Worm (Caenorhabditis elegans) whole organism, late embryonic: ENCODE data around the gene dmd-10.
A peak's percentile ranks its signal among the peaks of the same experiment; 100 is the strongest.

ENCODE experiments used
- C38D4.7 ChIP-seq: fragments of 200-800 bp; sonication (Bioruptor generic); optimal IDR thresholded peaks from 2 replicates; lab custom pipeline; 2018; ENCODE audit warnings: mild to moderate bottlenecking, missing genetic modification characterization, moderate library complexity, missing compliant biosample characterization
- F13H6.1 ChIP-seq: sonication (generic microtip); optimal IDR thresholded peaks from 2 replicates; lab custom pipeline; 2016; ENCODE audit warnings: missing genetic modification characterization, missing compliant biosample characterization
- K02D7.2 ChIP-seq: sonication (generic microtip); optimal IDR thresholded peaks from 2 replicates; lab custom pipeline; 2017; ENCODE audit warnings: mild to moderate bottlenecking, missing genetic modification characterization, missing compliant biosample characterization
- ama-1 ChIP-seq: fragments of 150-350 bp; optimal IDR thresholded peaks from 2 replicates; lab custom pipeline; 2014
- ceh-19 ChIP-seq: fragments of 200-800 bp; sonication (Bioruptor generic); optimal IDR thresholded peaks from 2 replicates; lab custom pipeline; 2018; ENCODE audit warnings: mild to moderate bottlenecking, missing genetic modification characterization, missing compliant biosample characterization
- ceh-2 ChIP-seq: sonication (generic microtip); optimal IDR thresholded peaks from 2 replicates; lab custom pipeline; 2016; ENCODE audit warnings: missing genotype, missing genetic modification characterization, missing compliant biosample characterization
- ceh-24 ChIP-seq: sonication (generic microtip); optimal IDR thresholded peaks from 2 replicates; lab custom pipeline; 2016; ENCODE audit warnings: mild to moderate bottlenecking, missing genetic modification characterization, missing compliant biosample characterization
- ceh-30 ChIP-seq: fragments of 150-350 bp; optimal IDR thresholded peaks from 2 replicates; lab custom pipeline; 2014; ENCODE audit warnings: missing biosample characterization, missing genetic modification characterization
- ceh-34 ChIP-seq: sonication (generic microtip); optimal IDR thresholded peaks from 2 replicates; lab custom pipeline; 2016; ENCODE audit warnings: mild to moderate bottlenecking, missing genetic modification characterization, missing compliant biosample characterization
- ceh-45 ChIP-seq: fragments of 200-800 bp; sonication (Bioruptor generic); IDR thresholded peaks from 2 replicates; pipeline ENCODE4 v1.3.6; 2022; ENCODE audit warnings: missing genetic modification reagents, missing genetic modification characterization, missing compliant biosample characterization
- che-1 ChIP-seq: sonication (generic microtip); optimal IDR thresholded peaks from 2 replicates; lab custom pipeline; 2016; ENCODE audit warnings: mild to moderate bottlenecking, missing genetic modification characterization, missing compliant biosample characterization
- dve-1 ChIP-seq: sonication (generic microtip); optimal IDR thresholded peaks from 2 replicates; lab custom pipeline; 2017; ENCODE audit warnings: antibody characterized with exemption, mild to moderate bottlenecking, missing genetic modification characterization, missing compliant biosample characterization
- elt-2 ChIP-seq: sonication (generic microtip); optimal IDR thresholded peaks from 2 replicates; lab custom pipeline; 2016; ENCODE audit warnings: missing genetic modification reagents, missing genetic modification characterization, missing compliant biosample characterization
- ets-4 ChIP-seq: sonication (generic microtip); optimal IDR thresholded peaks from 2 replicates; lab custom pipeline; 2016; ENCODE audit warnings: missing genetic modification characterization, missing compliant biosample characterization
- fax-1 ChIP-seq: sonication (generic microtip); optimal IDR thresholded peaks from 2 replicates; lab custom pipeline; 2016; ENCODE audit warnings: missing genotype, missing genetic modification characterization, missing compliant biosample characterization
- fkh-10 ChIP-seq: fragments of 150-350 bp; optimal IDR thresholded peaks from 2 replicates; lab custom pipeline; 2014; ENCODE audit warnings: missing biosample characterization, missing genetic modification reagents, missing genetic modification characterization
- gmeb-2 ChIP-seq: sonication (generic microtip); optimal IDR thresholded peaks from 2 replicates; lab custom pipeline; 2016; ENCODE audit warnings: missing genetic modification characterization, inconsistent platforms, missing compliant biosample characterization
- hlh-13 ChIP-seq: fragments of 200-800 bp; sonication (Bioruptor generic); optimal IDR thresholded peaks from 2 replicates; lab custom pipeline; 2018; ENCODE audit warnings: mild to moderate bottlenecking, missing genetic modification characterization, missing compliant biosample characterization
- lim-6 ChIP-seq: sonication (generic microtip); optimal IDR thresholded peaks from 2 replicates; lab custom pipeline; 2016; ENCODE audit warnings: missing genetic modification characterization, missing compliant biosample characterization
- lin-11 ChIP-seq: fragments of 200-800 bp; sonication (Bioruptor generic); optimal IDR thresholded peaks from 2 replicates; lab custom pipeline; 2018; ENCODE audit warnings: mild to moderate bottlenecking, missing genetic modification characterization, missing compliant biosample characterization
- mec-3 ChIP-seq: sonication (generic microtip); optimal IDR thresholded peaks from 2 replicates; lab custom pipeline; 2016; ENCODE audit warnings: borderline replicate concordance, missing genetic modification characterization, missing compliant biosample characterization
- nfya-1 ChIP-seq: sonication (generic microtip); optimal IDR thresholded peaks from 2 replicates; lab custom pipeline; 2017; ENCODE audit warnings: missing genetic modification characterization, mild to moderate bottlenecking, missing compliant biosample characterization, antibody characterized with exemption, moderate library complexity
- odd-2 ChIP-seq: sonication (generic microtip); optimal IDR thresholded peaks from 2 replicates; lab custom pipeline; 2017; ENCODE audit warnings: antibody characterized with exemption, mild to moderate bottlenecking, missing genetic modification characterization, missing compliant biosample characterization
- pag-3 ChIP-seq: sonication (generic microtip); optimal IDR thresholded peaks from 2 replicates; lab custom pipeline; 2016; ENCODE audit warnings: missing compliant biosample characterization, missing genetic modification characterization, borderline replicate concordance
- pqm-1 ChIP-seq: sonication (generic microtip); optimal IDR thresholded peaks from 2 replicates; lab custom pipeline; 2016; ENCODE audit warnings: missing genetic modification characterization, missing compliant biosample characterization
- rnt-1 ChIP-seq: sonication (generic microtip); optimal IDR thresholded peaks from 2 replicates; lab custom pipeline; 2016; ENCODE audit warnings: missing genetic modification characterization, missing compliant biosample characterization
- sdc-2 ChIP-seq: sonication (generic microtip); optimal IDR thresholded peaks from 2 replicates; lab custom pipeline; 2016; ENCODE audit warnings: missing genotype, missing genetic modification characterization, missing compliant biosample characterization
- sox-4 ChIP-seq: sonication (generic microtip); optimal IDR thresholded peaks from 2 replicates; lab custom pipeline; 2017; ENCODE audit warnings: mild to moderate bottlenecking, missing genetic modification characterization, inconsistent platforms, missing compliant biosample characterization
- syd-9 ChIP-seq: sonication (generic microtip); optimal IDR thresholded peaks from 2 replicates; lab custom pipeline; 2016; ENCODE audit warnings: mild to moderate bottlenecking, missing genetic modification characterization, moderate library complexity, missing compliant biosample characterization
- tbx-7 ChIP-seq: sonication (generic microtip); optimal IDR thresholded peaks from 2 replicates; lab custom pipeline; 2016; ENCODE audit warnings: missing genotype, missing genetic modification characterization, missing compliant biosample characterization
- unc-3 ChIP-seq, 2 experiments: fragments of 200-800 bp in 1 of 2; sonication (Bioruptor generic) in 1 of 2; sonication (generic microtip) in 1 of 2; conservative IDR thresholded peaks in 1 of 2; optimal IDR thresholded peaks in 1 of 2; 2 replicates each; pipeline versions ENCODE4 v1.3.6 to Lab custom; 2016 to 2022; ENCODE audit warnings: missing compliant biosample characterization in 2 of 2, missing genetic modification characterization in 2 of 2, missing genetic modification reagents in 1 of 2
- unc-86 ChIP-seq: sonication (generic microtip); optimal IDR thresholded peaks from 2 replicates; lab custom pipeline; 2016; ENCODE audit warnings: missing genetic modification characterization, missing compliant biosample characterization

Gene dmd-10

DNA sequence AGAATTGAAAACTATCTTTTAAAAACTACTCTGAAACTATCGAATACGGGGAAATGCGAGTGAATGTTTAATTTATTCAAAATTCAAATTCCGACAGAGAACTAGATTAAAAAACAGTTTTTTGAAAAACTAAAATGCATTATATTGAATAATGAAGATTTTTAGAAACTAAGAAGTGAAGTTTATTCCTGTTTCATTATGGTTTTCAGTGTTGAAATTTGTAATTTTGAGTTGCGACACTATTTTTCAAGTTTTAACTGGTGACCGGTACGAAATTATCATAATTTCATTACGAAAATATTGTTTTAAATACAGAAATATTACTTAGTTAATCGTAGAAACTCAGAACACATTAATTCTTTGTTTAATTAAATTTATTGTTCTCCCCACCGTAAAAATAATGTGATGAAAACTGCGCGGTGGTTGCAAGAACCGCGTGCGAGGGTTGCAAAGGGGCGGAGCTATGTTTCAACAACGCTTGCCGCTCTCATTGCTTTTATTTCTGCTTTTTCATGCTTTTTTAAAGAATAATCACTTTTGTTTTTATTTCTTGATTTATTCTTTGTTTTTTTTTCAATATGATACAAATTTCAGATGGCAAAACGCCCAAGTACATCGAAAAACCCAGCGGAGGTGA lies 60.2 kb downstream of the dmd-10 start, which contains the start of gene him-17 (continued):
- 0 out of 2 replicates have a peak, but pooled peaks have one; percentile 10 for TF ChIP-seq unc-3 (GFP tag; conservative IDR thresholded peaks at IDR 0.05; lab: Robert Waterston, UW)
- no peak for TF ChIP-seq unc-3 (tag; optimal IDR thresholded peaks at IDR 0.05; lab: Kevin White, UChicago)
- no peak for TF ChIP-seq rnt-1 (tag; lab: Kevin White, UChicago)
- TF ChIP-seq gmeb-2 (tag; lab: Kevin White, UChicago), result peak; percentile 27
- TF ChIP-seq ceh-24 (tag; lab: Kevin White, UChicago), result no peak
- TF ChIP-seq ceh-30 (tag; lab: Kevin White, UChicago), result no peak
- TF ChIP-seq lim-6 (tag; lab: Kevin White, UChicago), result no peak
- no peak for TF ChIP-seq dve-1 (tag; lab: Kevin White, UChicago)
- no peak for TF ChIP-seq pqm-1 (tag; lab: Kevin White, UChicago)
- peak; percentile 15 for TF ChIP-seq fax-1
- no peak for TF ChIP-seq ama-1
- no peak for TF ChIP-seq ceh-45 (GFP tag; lab: Robert Waterston, UW)
- TF ChIP-seq sdc-2, result no peak
- peak; percentile 42 for TF ChIP-seq lin-11 (tag; lab: Kevin White, UChicago)
- no peak for TF ChIP-seq ets-4
- TF ChIP-seq pag-3 (tag; lab: Kevin White, UChicago), result no peak
- TF ChIP-seq tbx-7 (tag; lab: Kevin White, UChicago), result no peak
- no peak for TF ChIP-seq mec-3 (tag; lab: Kevin White, UChicago)
- TF ChIP-seq odd-2 (tag; lab: Kevin White, UChicago), result peak; percentile 47
- no peak for TF ChIP-seq hlh-13 (GFP tag; lab: Kevin White, UChicago)
- TF ChIP-seq sox-4 (tag; lab: Kevin White, UChicago), result no peak
- TF ChIP-seq F13H6.1 (tag; lab: Kevin White, UChicago), result no peak
- TF ChIP-seq che-1 (tag; lab: Kevin White, UChicago), result peak; percentile 43
- peak; percentile 23 for TF ChIP-seq ceh-2
- TF ChIP-seq ceh-19 (GFP tag; lab: Kevin White, UChicago), result peak; percentile 49
- peak; percentile 57 for TF ChIP-seq nfya-1 (tag; lab: Kevin White, UChicago)
- TF ChIP-seq K02D7.2 (tag; lab: Kevin White, UChicago), result no peak
- no peak for TF ChIP-seq fkh-10
- TF ChIP-seq C38D4.7 (GFP tag; lab: Kevin White, UChicago), result peak; percentile 47
- TF ChIP-seq unc-86 (tag; lab: Kevin White, UChicago), result peak; percentile 27
- TF ChIP-seq syd-9, result no peak

DNA sequence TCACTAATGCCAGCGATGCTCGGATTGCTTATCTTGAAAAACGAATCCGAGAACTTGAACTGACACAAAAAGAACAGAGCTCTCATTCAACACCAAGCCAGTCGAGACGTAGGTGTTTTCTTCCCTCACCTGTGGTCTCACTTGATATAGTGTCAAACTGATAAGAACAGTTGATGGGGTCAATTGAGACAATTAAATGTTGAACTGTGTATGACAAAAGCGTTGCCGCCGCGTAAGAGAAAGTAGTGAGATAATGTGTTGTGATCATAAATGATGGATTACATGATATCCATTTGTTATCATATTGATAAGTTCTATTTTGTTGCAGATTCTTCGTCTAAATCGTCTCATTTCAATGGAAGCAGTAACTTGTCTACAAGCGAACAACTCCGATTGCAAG lies 62.7 kb downstream of the dmd-10 start:
- no peak for TF ChIP-seq ceh-34 (tag; lab: Kevin White, UChicago)
- peak; percentile 23 for TF ChIP-seq elt-2
